Worm (Caenorhabditis elegans): ENCODE results near the gene C10G8.8.

C10G8.8 gene

DNA sequence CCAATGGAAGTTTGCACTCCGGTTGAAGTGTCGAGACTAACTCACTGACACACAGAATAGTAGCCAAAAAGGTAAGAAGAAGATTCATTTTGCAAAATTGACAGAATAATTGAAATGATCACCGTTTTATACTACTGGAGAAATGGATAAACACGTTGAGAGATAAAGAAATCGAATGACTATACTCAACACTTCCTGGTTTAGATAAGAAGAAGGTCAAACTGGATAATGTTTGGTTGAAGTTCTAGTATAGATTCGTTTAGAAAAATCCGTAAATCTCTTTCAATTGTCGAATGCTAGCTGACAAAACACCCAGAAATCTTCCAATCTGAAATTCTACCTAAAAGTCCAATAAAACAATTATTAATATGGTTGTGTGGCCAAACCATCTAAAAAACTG is 40.9 kb downstream of the C10G8.8 start, which contains the start of gene Y49G5A.1:
TSS of gene Y49G5A.1 (minus strand) at position 101 of the 400 bp plus-strand sequence.
- TF ChIP-seq F22D6.2 (tag; optimal IDR thresholded peaks at IDR 0.05) (no peak), gei-17 (GFP tag; optimal IDR thresholded peaks at IDR 0.05) (no peak), madf-8 (GFP tag; conservative IDR thresholded peaks at IDR 0.05) (no peak), ztf-25 (GFP tag; IDR thresholded peaks at IDR 0.05) (no peak), die-1 (tag; optimal IDR thresholded peaks at IDR 0.05) (no peak), F55B11.4 (tag; optimal IDR thresholded peaks at IDR 0.05; ENCODE audit: borderline replicate concordance, insufficient read depth) (no peak), F57C9.4 (tag; optimal IDR thresholded peaks at IDR 0.05) (no peak), zim-3 (tag; optimal IDR thresholded peaks at IDR 0.05) (no peak), cebp-1 (GFP tag; IDR thresholded peaks at IDR 0.05) (no peak), cebp-1 (tag; optimal IDR thresholded peaks at IDR 0.05) (no peak), F39B2.1 (GFP tag; IDR thresholded peaks at IDR 0.05) (no peak), mcd-1 (GFP tag; IDR thresholded peaks at IDR 0.05) (no peak), Y79H2A.3 (GFP tag; conservative IDR thresholded peaks at IDR 0.05) (no peak), somi-1 (GFP tag; optimal IDR thresholded peaks at IDR 0.05) (no peak), lag-1 (GFP tag; IDR thresholded peaks at IDR 0.05) (no peak), hlh-26 (GFP tag; conservative IDR thresholded peaks at IDR 0.05) (no peak), mel-28 (tag; optimal IDR thresholded peaks at IDR 0.05; ENCODE audit: borderline replicate concordance) (no peak), ztf-6 (GFP tag; IDR thresholded peaks at IDR 0.05) (no peak), rcor-1 (GFP tag; IDR thresholded peaks at IDR 0.05) (no peak), madf-10 (tag; optimal IDR thresholded peaks at IDR 0.05) (no peak)

DNA sequence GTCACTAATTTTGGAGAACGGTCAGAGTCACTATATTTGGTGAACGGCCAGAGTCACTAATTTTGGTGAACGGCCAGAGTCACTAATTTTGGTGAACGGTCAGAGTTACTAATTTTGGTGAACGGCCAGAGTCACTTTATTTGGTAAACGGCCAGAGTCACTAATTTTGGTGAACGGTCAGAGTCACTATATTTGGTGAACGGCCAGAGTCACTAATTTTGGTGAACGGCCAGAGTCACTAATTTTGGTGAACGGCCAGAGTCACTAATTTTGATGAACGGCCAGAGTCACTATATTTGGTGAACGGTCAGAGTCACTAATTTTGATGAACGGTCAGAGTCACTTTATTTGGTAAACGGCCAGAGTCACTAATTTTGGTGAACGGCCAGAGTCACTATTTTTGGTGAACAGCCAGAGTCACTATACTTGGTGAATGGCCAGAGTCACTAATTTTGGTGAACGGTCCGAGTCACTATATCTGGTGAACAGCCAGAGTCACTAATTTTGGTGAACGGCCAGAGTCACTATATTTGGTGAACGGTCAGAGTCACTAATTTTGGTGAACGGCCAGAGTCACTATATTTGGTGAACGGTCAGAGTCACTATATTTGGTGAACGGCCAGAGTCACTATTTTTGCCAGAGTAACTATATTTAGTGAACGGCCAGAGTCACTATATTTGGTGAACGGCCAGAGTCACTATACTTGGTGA is 43.8 kb downstream of the C10G8.8 start:
- TF ChIP-seq ets-4 (GFP tag; optimal IDR thresholded peaks at IDR 0.05) (peak; percentile 76), nhr-27 (tag; optimal IDR thresholded peaks at IDR 0.05) (peak; percentile 51), hlh-12 (tag; optimal IDR thresholded peaks at IDR 0.05) (peak; percentile 58), ceh-79 (tag; optimal IDR thresholded peaks at IDR 0.05) (peak; percentile 72), F55B11.4 (tag; optimal IDR thresholded peaks at IDR 0.05; ENCODE audit: borderline replicate concordance, insufficient read depth) (peak; percentile 42), nhr-179 (tag; optimal IDR thresholded peaks at IDR 0.05) (peak; percentile 15), die-1 (tag; optimal IDR thresholded peaks at IDR 0.05) (peak; percentile 48), sptf-2 (GFP tag; optimal IDR thresholded peaks at IDR 0.05) (peak; percentile 61), athp-1 (tag; optimal IDR thresholded peaks at IDR 0.05) (peak; percentile 10), lin-54 (GFP tag; optimal IDR thresholded peaks at IDR 0.05) (peak; percentile 5), ztf-22 (GFP tag; optimal IDR thresholded peaks at IDR 0.05) (peak; percentile 80), rec-8 (tag; optimal IDR thresholded peaks at IDR 0.05) (peak; percentile 3 to 18), fkh-3 (tag; optimal IDR thresholded peaks at IDR 0.05) (peak; percentile 57), F57A8.1 (GFP tag; optimal IDR thresholded peaks at IDR 0.05) (peak; percentile 52)

DNA sequence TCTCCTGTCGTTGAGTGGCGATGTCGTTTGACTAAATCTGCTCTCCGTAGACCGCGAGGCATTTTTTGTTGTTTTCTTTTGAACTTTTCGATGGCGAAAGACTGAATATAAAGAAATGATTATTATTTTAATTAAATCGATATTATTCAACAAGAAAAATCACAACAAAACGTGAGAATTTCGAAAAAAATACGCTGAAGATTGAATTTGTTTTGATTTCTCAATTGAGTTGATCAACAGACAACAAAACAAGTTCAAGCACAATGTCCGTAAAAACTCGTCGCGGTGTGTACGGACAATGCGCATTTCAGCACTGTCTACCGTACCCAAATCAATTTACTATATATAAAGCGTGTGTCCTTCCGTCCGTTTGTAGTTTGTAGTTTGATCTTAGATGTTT is 50.2 kb downstream of the C10G8.8 start, which contains the start of gene B0238.9:
TSS of gene B0238.9 (minus strand) at position 101 of the 400 bp plus-strand sequence.
- TF ChIP-seq mel-28 (tag; optimal IDR thresholded peaks at IDR 0.05; ENCODE audit: borderline replicate concordance) (no peak), lsl-1 (GFP tag; optimal IDR thresholded peaks at IDR 0.05) (peak; percentile 26), ama-1 (optimal IDR thresholded peaks at IDR 0.05) (no peak), ama-1 (GFP tag; optimal IDR thresholded peaks at IDR 0.05) (no peak), F33H1.4 (GFP tag; IDR thresholded peaks at IDR 0.05) (no peak)

All from whole organism, young adult.